In genomic region chrX:1943337-1944244, dm6 we compare ENCODE assay signal across 1 fruit fly cellular context.
TF ChIP-seq lines count a peak whose summit lies in the region.

No protein-coding gene starts in this region.

TF ChIP-seq in whole organism, embryonic, 481 proteins besides CTCF, POLR2A, EP300 and RAD21 (continued from another document and continues in another):
- TF ChIP-seq pfk (GFP tag; optimal IDR thresholded peaks at IDR 0.05; lab: Kevin White, UChicago) (peak; percentile 15), maf-S (GFP tag; optimal IDR thresholded peaks at IDR 0.05; lab: Kevin White, UChicago) (peak; percentile 44), ham (GFP tag; IDR thresholded peaks at IDR 0.05; lab: Robert Waterston, UW) (no peak), nmo (GFP tag; optimal IDR thresholded peaks at IDR 0.05; lab: Kevin White, UChicago) (peak; percentile 90), Hmx (GFP tag; optimal IDR thresholded peaks at IDR 0.05; lab: Kevin White, UChicago) (peak; percentile 48), Ptx1 (GFP tag; IDR thresholded peaks at IDR 0.05; lab: Robert Waterston, UW) (peak; percentile 58), Sox102F (GFP tag; optimal IDR thresholded peaks at IDR 0.05; lab: Kevin White, UChicago) (peak; percentile 78), bigmax (GFP tag; optimal IDR thresholded peaks at IDR 0.05; lab: Kevin White, UChicago) (no peak), CG1233 (GFP tag; optimal IDR thresholded peaks at IDR 0.05; lab: Kevin White, UChicago) (peak; percentile 62), CG1603 (tag; optimal IDR thresholded peaks at IDR 0.05; lab: Kevin White, UChicago) (peak; percentile 62), grn (GFP tag; optimal IDR thresholded peaks at IDR 0.05; lab: Kevin White, UChicago) (peak; percentile 58), NfI (GFP tag; optimal IDR thresholded peaks at IDR 0.05; lab: Kevin White, UChicago) (peak; percentile 76), HHEX (GFP tag; optimal IDR thresholded peaks at IDR 0.05; lab: Kevin White, UChicago) (peak; percentile 49), ATbp (GFP tag; optimal IDR thresholded peaks at IDR 0.05; lab: Kevin White, UChicago) (peak; percentile 79), Ravus (GFP tag; IDR thresholded peaks at IDR 0.05; lab: Robert Waterston, UW) (no peak), CG2678 (tag; optimal IDR thresholded peaks at IDR 0.05; lab: Kevin White, UChicago) (peak; percentile 86), CG12071 (GFP tag; optimal IDR thresholded peaks at IDR 0.05; lab: Kevin White, UChicago) (peak; percentile 2), ase (GFP tag; IDR thresholded peaks at IDR 0.05; lab: Robert Waterston, UW) (peak; percentile 14; the same call in 1 of the 3 replicates), dan (GFP tag; IDR thresholded peaks at IDR 0.05; lab: Robert Waterston, UW) (no peak), CG7556 (GFP tag; optimal IDR thresholded peaks at IDR 0.05; lab: Kevin White, UChicago) (peak; percentile 89), Side (GFP tag; optimal IDR thresholded peaks at IDR 0.05; lab: Kevin White, UChicago) (peak; percentile 62), Hr3 (GFP tag; optimal IDR thresholded peaks at IDR 0.05; lab: Kevin White, UChicago) (peak; percentile 48), CG12769 (tag; optimal IDR thresholded peaks at IDR 0.05; lab: Kevin White, UChicago) (peak; percentile 47), hbn (GFP tag; IDR thresholded peaks at IDR 0.05; lab: Robert Waterston, UW; ENCODE audit: partially characterized antibody) (no peak), jumu (GFP tag; optimal IDR thresholded peaks at IDR 0.05; lab: Kevin White, UChicago) (peak; percentile 29), dysf (GFP tag; IDR thresholded peaks at IDR 0.05; lab: Robert Waterston, UW) (peak; percentile 61; the same call in 2 of the 3 replicates), HmgZ (tag; optimal IDR thresholded peaks at IDR 0.05; lab: Kevin White, UChicago) (peak; percentile 73), danr (GFP tag; IDR thresholded peaks at IDR 0.05; lab: Robert Waterston, UW) (0 out of 2 replicates have a peak, but pooled peaks have one; percentile 29), CG4424 (GFP tag; optimal IDR thresholded peaks at IDR 0.05; lab: Kevin White, UChicago) (peak; percentile 61), Fer1 (GFP tag; optimal IDR thresholded peaks at IDR 0.05; lab: Kevin White, UChicago) (peak; percentile 62), CG4730 (GFP tag; IDR thresholded peaks at IDR 0.05; lab: Robert Waterston, UW) (no peak), Aef1 (GFP tag; IDR thresholded peaks at IDR 0.05; lab: Robert Waterston, UW) (no peak), CG4707 (GFP tag; optimal IDR thresholded peaks at IDR 0.05; lab: Kevin White, UChicago) (peak; percentile 27), CG7271 (tag; optimal IDR thresholded peaks at IDR 0.05; lab: Kevin White, UChicago) (no peak), CG8388 (GFP tag; optimal IDR thresholded peaks at IDR 0.05; lab: Kevin White, UChicago) (peak; percentile 78), crp (GFP tag; optimal IDR thresholded peaks at IDR 0.05; lab: Kevin White, UChicago) (peak in 1 of 2 experiments; percentile 38), ro (GFP tag; IDR thresholded peaks at IDR 0.05; lab: Robert Waterston, UW) (no peak), Ets65A (GFP tag; lab: Kevin White, UChicago) (peak; percentile 93), unc-4 (GFP tag; IDR thresholded peaks at IDR 0.05; lab: Robert Waterston, UW; ENCODE audit: partially characterized antibody) (no peak), Neu2 (GFP tag; optimal IDR thresholded peaks at IDR 0.05; lab: Kevin White, UChicago; ENCODE audit: borderline replicate concordance) (peak; percentile 13), CG12155 (GFP tag; optimal IDR thresholded peaks at IDR 0.05; lab: Kevin White, UChicago) (peak; percentile 58), Dad (GFP tag; optimal IDR thresholded peaks at IDR 0.05; lab: Kevin White, UChicago) (peak; percentile 45), CG11560 (tag; IDR thresholded peaks at IDR 0.05; lab: Robert Waterston, UW) (no peak), rib (GFP tag; IDR thresholded peaks at IDR 0.05; lab: Robert Waterston, UW) (no peak), CG9437 (GFP tag; optimal IDR thresholded peaks at IDR 0.05; lab: Kevin White, UChicago) (peak; percentile 67), org-1 (GFP tag; optimal IDR thresholded peaks at IDR 0.05; lab: Kevin White, UChicago) (peak; percentile 72), chif (GFP tag; optimal IDR thresholded peaks at IDR 0.05; lab: Kevin White, UChicago) (peak; percentile 62 to 64), Chrac-16 (GFP tag; optimal IDR thresholded peaks at IDR 0.05; lab: Kevin White, UChicago) (peak; percentile 6), CG9817 (tag; optimal IDR thresholded peaks at IDR 0.05; lab: Kevin White, UChicago) (peak; percentile 57), Scr (GFP tag; IDR thresholded peaks at IDR 0.05; lab: Robert Waterston, UW; ENCODE audit: partially characterized antibody) (no peak), Atf6 (GFP tag; IDR thresholded peaks at IDR 0.05; lab: Robert Waterston, UW) (no peak; the same call in 1 of the 2 replicates), gem (tag; optimal IDR thresholded peaks at IDR 0.05; lab: Kevin White, UChicago) (peak; percentile 89), az2 (GFP tag; optimal IDR thresholded peaks at IDR 0.05; lab: Kevin White, UChicago) (peak; percentile 60), Awh (GFP tag; IDR thresholded peaks at IDR 0.05; lab: Robert Waterston, UW) (no peak), CG15011 (GFP tag; optimal IDR thresholded peaks at IDR 0.05; lab: Kevin White, UChicago) (peak; percentile 57), CG3847 (GFP tag; IDR thresholded peaks at IDR 0.05; lab: Robert Waterston, UW) (peak; percentile 42), CG17568 (GFP tag; optimal IDR thresholded peaks at IDR 0.05; lab: Kevin White, UChicago) (peak; percentile 41), CG8924 (tag; optimal IDR thresholded peaks at IDR 0.05; lab: Kevin White, UChicago) (peak; percentile 82), dmrt99B (tag; optimal IDR thresholded peaks at IDR 0.05; lab: Kevin White, UChicago) (peak; percentile 83), stc (GFP tag; IDR thresholded peaks at IDR 0.05; lab: Robert Waterston, UW) (peak; percentile 37; the same call in 1 of the 2 replicates), peb (GFP tag; IDR thresholded peaks at IDR 0.05; lab: Robert Waterston, UW) (no peak), klu (GFP tag; IDR thresholded peaks at IDR 0.05; lab: Robert Waterston, UW) (peak; percentile 44; the same call in 1 of the 2 replicates), lilli (GFP tag; optimal IDR thresholded peaks at IDR 0.05; lab: Kevin White, UChicago) (peak; percentile 76), CG15479 (GFP tag; optimal IDR thresholded peaks at IDR 0.05; lab: Kevin White, UChicago) (no peak), CG14014 (GFP tag; IDR thresholded peaks at IDR 0.05; lab: Robert Waterston, UW) (no peak; the same call in 1 of the 2 replicates), C15 (GFP tag; IDR thresholded peaks at IDR 0.05; lab: Robert Waterston, UW) (no peak), CG8359 (GFP tag; optimal IDR thresholded peaks at IDR 0.05; lab: Kevin White, UChicago; ENCODE audit: borderline replicate concordance) (peak; percentile 60), CG34422 (GFP tag; IDR thresholded peaks at IDR 0.05; lab: Robert Waterston, UW) (0 out of 3 replicates have a peak, but pooled peaks have one; percentile 8), BtbVII (GFP tag; optimal IDR thresholded peaks at IDR 0.05; lab: Kevin White, UChicago) (peak; percentile 35), CG10959 (GFP tag; IDR thresholded peaks at IDR 0.05; lab: Robert Waterston, UW) (no peak), CG17612 (GFP tag; IDR thresholded peaks at IDR 0.05; lab: Robert Waterston, UW) (0 out of 2 replicates have a peak, but pooled peaks have one; percentile 17), schlank (tag; optimal IDR thresholded peaks at IDR 0.05; lab: Kevin White, UChicago) (peak; percentile 56), CG6813 (GFP tag; optimal IDR thresholded peaks at IDR 0.05; lab: Kevin White, UChicago) (peak; percentile 59), CG12104 (GFP tag; optimal IDR thresholded peaks at IDR 0.05; lab: Kevin White, UChicago) (peak; percentile 77), fru (optimal IDR thresholded peaks at IDR 0.05; lab: Kevin White, UChicago) (no peak), btn (GFP tag; optimal IDR thresholded peaks at IDR 0.05; lab: Kevin White, UChicago) (peak; percentile 27), ssp (GFP tag; IDR thresholded peaks at IDR 0.05; lab: Robert Waterston, UW) (peak; percentile 14; the same call in 1 of the 2 replicates), CG2875 (GFP tag; optimal IDR thresholded peaks at IDR 0.05; lab: Kevin White, UChicago) (peak; percentile 66), trh (GFP tag; optimal IDR thresholded peaks at IDR 0.05; lab: Kevin White, UChicago) (peak; percentile 19), hb (GFP tag; IDR thresholded peaks at IDR 0.05; lab: Robert Waterston, UW; ENCODE audit: partially characterized antibody) (no peak), CG14860 (GFP tag; IDR thresholded peaks at IDR 0.05; lab: Robert Waterston, UW; ENCODE audit: partially characterized antibody) (no peak), salm (tag; optimal IDR thresholded peaks at IDR 0.05; lab: Kevin White, UChicago) (peak; percentile 51), CG10147 (GFP tag; optimal IDR thresholded peaks at IDR 0.05; lab: Kevin White, UChicago) (peak; percentile 74), Mes4 (GFP tag; optimal IDR thresholded peaks at IDR 0.05; lab: Kevin White, UChicago) (peak; percentile 46), Bgb (GFP tag; IDR thresholded peaks at IDR 0.05; lab: Robert Waterston, UW; ENCODE audit: partially characterized antibody) (no peak), lov (optimal IDR thresholded peaks at IDR 0.05; lab: Kevin White, UChicago) (no peak), lov (GFP tag; IDR thresholded peaks at IDR 0.05; lab: Robert Waterston, UW) (0 out of 3 replicates have a peak, but pooled peaks have one; percentile 21), pb (GFP tag; optimal IDR thresholded peaks at IDR 0.05; lab: Kevin White, UChicago) (peak; percentile 76), Jarid2 (GFP tag; optimal IDR thresholded peaks at IDR 0.05; lab: Kevin White, UChicago) (peak; percentile 33), Adf1 (GFP tag; IDR thresholded peaks at IDR 0.05; lab: Robert Waterston, UW) (no peak), CG7928 (GFP tag; optimal IDR thresholded peaks at IDR 0.05; lab: Kevin White, UChicago) (no peak), CG7745 (tag; optimal IDR thresholded peaks at IDR 0.05; lab: Kevin White, UChicago) (no peak), gce (GFP tag; IDR thresholded peaks at IDR 0.05; lab: Robert Waterston, UW) (0 out of 3 replicates have a peak, but pooled peaks have one; percentile 5), Rfx (GFP tag; IDR thresholded peaks at IDR 0.05; lab: Robert Waterston, UW) (peak; percentile 40; the same call in 1 of the 2 replicates), nau (GFP tag; optimal IDR thresholded peaks at IDR 0.05; lab: Kevin White, UChicago) (peak; percentile 53), CG6254 (GFP tag; optimal IDR thresholded peaks at IDR 0.05; lab: Kevin White, UChicago) (peak; percentile 48), CG10366 (GFP tag; IDR thresholded peaks at IDR 0.05; lab: Robert Waterston, UW) (no peak; the same call in 1 of the 2 replicates), wdn (GFP tag; IDR thresholded peaks at IDR 0.05; lab: Robert Waterston, UW) (peak; percentile 43; the same call in 1 of the 2 replicates), ERR (GFP tag; optimal IDR thresholded peaks at IDR 0.05; lab: Kevin White, UChicago) (no peak), twi (tag; optimal IDR thresholded peaks at IDR 0.05; lab: Kevin White, UChicago) (peak; percentile 53), zen (tag; optimal IDR thresholded peaks at IDR 0.05; lab: Kevin White, UChicago) (peak; percentile 32), caup (GFP tag; optimal IDR thresholded peaks at IDR 0.05; lab: Kevin White, UChicago; ENCODE audit: severe bottlenecking) (peak; percentile 5), CG33557 (GFP tag; optimal IDR thresholded peaks at IDR 0.05; lab: Kevin White, UChicago) (peak; percentile 69), E2f1 (GFP tag; IDR thresholded peaks at IDR 0.05; lab: Robert Waterston, UW) (peak; percentile 39; the same call in 1 of the 2 replicates), Hey (tag; optimal IDR thresholded peaks at IDR 0.05; lab: Kevin White, UChicago) (no peak), otp (GFP tag; IDR thresholded peaks at IDR 0.05; lab: Robert Waterston, UW) (no peak), CG12659 (GFP tag; optimal IDR thresholded peaks at IDR 0.05; lab: Kevin White, UChicago) (peak; percentile 36), CG17829 (tag; optimal IDR thresholded peaks at IDR 0.05; lab: Kevin White, UChicago) (peak; percentile 66), CG12391 (tag; optimal IDR thresholded peaks at IDR 0.05; lab: Kevin White, UChicago) (peak; percentile 81), grau (tag; optimal IDR thresholded peaks at IDR 0.05; lab: Kevin White, UChicago) (peak; percentile 82), CG10979 (tag; optimal IDR thresholded peaks at IDR 0.05; lab: Kevin White, UChicago) (peak; percentile 88), trem (tag; optimal IDR thresholded peaks at IDR 0.05; lab: Kevin White, UChicago) (peak; percentile 32), CG32767 (GFP tag; IDR thresholded peaks at IDR 0.05; lab: Robert Waterston, UW) (no peak), Pdp1 (GFP tag; optimal IDR thresholded peaks at IDR 0.05; lab: Kevin White, UChicago) (peak; percentile 49 to 58), Myb (GFP tag; optimal IDR thresholded peaks at IDR 0.05; lab: Kevin White, UChicago) (peak; percentile 29), CG12942 (GFP tag; optimal IDR thresholded peaks at IDR 0.05; lab: Kevin White, UChicago) (peak; percentile 41), CG14667 (GFP tag; IDR thresholded peaks at IDR 0.05; lab: Robert Waterston, UW) (peak; percentile 37; the same call in 1 of the 2 replicates), repo (GFP tag; optimal IDR thresholded peaks at IDR 0.05; lab: Kevin White, UChicago) (no peak), CG5180 (GFP tag; optimal IDR thresholded peaks at IDR 0.05; lab: Kevin White, UChicago) (no peak), ems (GFP tag; optimal IDR thresholded peaks at IDR 0.05; lab: Kevin White, UChicago) (peak; percentile 59), HLH4C (GFP tag; IDR thresholded peaks at IDR 0.05; lab: Robert Waterston, UW; ENCODE audit: partially characterized antibody) (no peak), Sin3A (optimal IDR thresholded peaks at IDR 0.05; lab: Kevin White, UChicago) (no peak), CG7839 (tag; optimal IDR thresholded peaks at IDR 0.05; lab: Kevin White, UChicago) (peak; percentile 85), CG15269 (tag; optimal IDR thresholded peaks at IDR 0.05; lab: Kevin White, UChicago) (peak; percentile 56), tx (GFP tag; optimal IDR thresholded peaks at IDR 0.05; lab: Kevin White, UChicago) (peak; percentile 42), CG18476 (GFP tag; optimal IDR thresholded peaks at IDR 0.05; lab: Kevin White, UChicago) (peak; percentile 50), CG15073 (GFP tag; optimal IDR thresholded peaks at IDR 0.05; lab: Kevin White, UChicago) (no peak), MESR4 (GFP tag; optimal IDR thresholded peaks at IDR 0.05; lab: Kevin White, UChicago) (no peak), tup (GFP tag; optimal IDR thresholded peaks at IDR 0.05; lab: Kevin White, UChicago) (no peak)
